Worm (Caenorhabditis elegans) whole organism, L3 larva: ENCODE results near the gene F58E1.13.

Source experiments
- R02D3.7 ChIP-seq: fragments of 150-350 bp; optimal IDR thresholded peaks from 2 replicates; lab custom pipeline; 2014; ENCODE audit warnings: missing biosample characterization, missing genetic modification characterization
- ZK546.5 ChIP-seq: sonication (generic microtip); optimal IDR thresholded peaks from 2 replicates; lab custom pipeline; 2017; ENCODE audit warnings: missing biosample characterization, missing genetic modification characterization
- ama-1 ChIP-seq: fragments of 150-350 bp; optimal IDR thresholded peaks from 2 replicates; lab custom pipeline; 2018
- ceh-16 ChIP-seq: sonication (generic microtip); optimal IDR thresholded peaks from 2 replicates; lab custom pipeline; 2017; ENCODE audit warnings: missing biosample characterization, missing genetic modification characterization
- ceh-28 ChIP-seq: fragments of 150-350 bp; optimal IDR thresholded peaks from 2 replicates; lab custom pipeline; 2014; ENCODE audit warnings: missing biosample characterization, missing genetic modification reagents, missing genetic modification characterization
- ceh-9 ChIP-seq: sonication (generic microtip); optimal IDR thresholded peaks from 2 replicates; lab custom pipeline; 2018; ENCODE audit warnings: missing biosample characterization, missing genetic modification characterization
- daf-12 ChIP-seq: fragments of 150-350 bp; optimal IDR thresholded peaks from 2 replicates; lab custom pipeline; 2014; ENCODE audit warnings: missing biosample characterization, missing genetic modification reagents, missing genetic modification characterization
- egl-27 ChIP-seq: sonication (generic microtip); optimal IDR thresholded peaks from 4 replicates; lab custom pipeline; 2017; ENCODE audit warnings: missing biosample characterization, missing genetic modification reagents, missing genetic modification characterization
- egl-5 ChIP-seq: fragments of 150-350 bp; optimal IDR thresholded peaks from 2 replicates; lab custom pipeline; 2017; ENCODE audit warnings: missing biosample characterization, missing genetic modification reagents, missing genetic modification characterization, inconsistent platforms
- elt-1 ChIP-seq: fragments of 150-350 bp; optimal IDR thresholded peaks from 2 replicates; lab custom pipeline; 2014; ENCODE audit warnings: missing biosample characterization, missing genetic modification characterization
- elt-2 ChIP-seq: sonication (generic microtip); optimal IDR thresholded peaks from 2 replicates; lab custom pipeline; 2016; ENCODE audit warnings: missing genetic modification reagents, mild to moderate bottlenecking, missing genetic modification characterization, missing compliant biosample characterization
- elt-3 ChIP-seq, 3 experiments: fragments of 150-350 bp in 1 of 3; sonication (generic microtip) in 2 of 3; optimal IDR thresholded peaks; 2 replicates in 2 of 3; 4 replicates in 1 of 3; lab custom pipeline; 2014 to 2017; ENCODE audit warnings: missing biosample characterization in 3 of 3, missing genetic modification characterization in 3 of 3
- eor-1 ChIP-seq, 2 experiments: fragments of 150-350 bp; optimal IDR thresholded peaks; 2 replicates each; lab custom pipeline; 2014 to 2018; ENCODE audit warnings: missing biosample characterization in 2 of 2, missing genetic modification characterization in 2 of 2
- fkh-10 ChIP-seq: sonication (generic microtip); optimal IDR thresholded peaks from 2 replicates; lab custom pipeline; 2017; ENCODE audit warnings: missing biosample characterization, missing genetic modification reagents, missing genetic modification characterization
- fkh-2 ChIP-seq: fragments of 150-350 bp; optimal IDR thresholded peaks from 2 replicates; lab custom pipeline; 2014; ENCODE audit warnings: missing biosample characterization, missing genetic modification reagents, missing genetic modification characterization
- fos-1 ChIP-seq: fragments of 150-350 bp; optimal IDR thresholded peaks from 2 replicates; lab custom pipeline; 2014; ENCODE audit warnings: missing biosample characterization, missing genetic modification characterization
- hmg-11 ChIP-seq: sonication (generic microtip); optimal IDR thresholded peaks from 2 replicates; lab custom pipeline; 2016; ENCODE audit warnings: missing genetic modification characterization, missing compliant biosample characterization
- lin-15B ChIP-seq: fragments of 150-350 bp; optimal IDR thresholded peaks from 2 replicates; lab custom pipeline; 2014; ENCODE audit warnings: missing biosample characterization, missing genetic modification characterization
- lin-39 ChIP-seq: fragments of 150-350 bp; optimal IDR thresholded peaks from 2 replicates; lab custom pipeline; 2018; ENCODE audit warnings: missing biosample characterization, missing genetic modification reagents, missing genetic modification characterization
- lsy-12 ChIP-seq: sonication (generic microtip); optimal IDR thresholded peaks from 2 replicates; lab custom pipeline; 2016; ENCODE audit warnings: mild to moderate bottlenecking, missing genetic modification characterization, missing compliant biosample characterization
- nfya-1 ChIP-seq: sonication (generic microtip); optimal IDR thresholded peaks from 2 replicates; lab custom pipeline; 2017; ENCODE audit warnings: missing genetic modification characterization, mild to moderate bottlenecking, missing compliant biosample characterization, antibody characterized with exemption, moderate library complexity; ENCODE audit not compliant: insufficient read depth
- nhr-11 ChIP-seq: fragments of 150-350 bp; optimal IDR thresholded peaks from 2 replicates; lab custom pipeline; 2014; ENCODE audit warnings: missing biosample characterization, missing genetic modification characterization
- nhr-12 ChIP-seq: fragments of 150-350 bp; optimal IDR thresholded peaks from 2 replicates; lab custom pipeline; 2014; ENCODE audit warnings: missing biosample characterization, missing genetic modification characterization
- nhr-23 ChIP-seq: fragments of 150-350 bp; optimal IDR thresholded peaks from 2 replicates; lab custom pipeline; 2014; ENCODE audit warnings: missing biosample characterization, missing genetic modification reagents, missing genetic modification characterization
- nhr-237 ChIP-seq: fragments of 150-350 bp; optimal IDR thresholded peaks from 2 replicates; lab custom pipeline; 2014; ENCODE audit warnings: missing biosample characterization, missing genetic modification characterization
- nhr-25 ChIP-seq: sonication (generic microtip); optimal IDR thresholded peaks from 2 replicates; lab custom pipeline; 2017; ENCODE audit warnings: missing biosample characterization, missing genetic modification characterization
- nhr-28 ChIP-seq: fragments of 150-350 bp; optimal IDR thresholded peaks from 2 replicates; lab custom pipeline; 2014; ENCODE audit warnings: missing biosample characterization, missing genetic modification characterization
- nhr-76 ChIP-seq: fragments of 150-350 bp; sonication (generic microtip); optimal IDR thresholded peaks from 5 replicates; lab custom pipeline; 2014; ENCODE audit warnings: missing biosample characterization, missing genetic modification characterization
- nhr-77 ChIP-seq: fragments of 150-350 bp; optimal IDR thresholded peaks from 2 replicates; lab custom pipeline; 2014; ENCODE audit warnings: missing biosample characterization, missing genetic modification characterization
- pha-4 ChIP-seq: fragments of 150-350 bp; optimal IDR thresholded peaks from 2 replicates; lab custom pipeline; 2014; ENCODE audit warnings: missing biosample characterization, missing genetic modification reagents, missing genetic modification characterization
- pqm-1 ChIP-seq: fragments of 150-350 bp; optimal IDR thresholded peaks from 2 replicates; lab custom pipeline; 2017; ENCODE audit warnings: missing biosample characterization, missing genetic modification characterization, inconsistent platforms
- sea-2 ChIP-seq: fragments of 150-350 bp; sonication (generic microtip); optimal IDR thresholded peaks from 4 replicates; lab custom pipeline; 2014; ENCODE audit warnings: missing biosample characterization, missing genetic modification reagents, missing genetic modification characterization
- skn-1 ChIP-seq: fragments of 150-350 bp; optimal IDR thresholded peaks from 2 replicates; lab custom pipeline; 2014; ENCODE audit warnings: missing biosample characterization, missing genetic modification characterization
- snpc-4 ChIP-seq: fragments of 150-350 bp; optimal IDR thresholded peaks from 2 replicates; lab custom pipeline; 2014; ENCODE audit warnings: missing biosample characterization, missing genetic modification characterization
- tbx-2 ChIP-seq: sonication (generic microtip); optimal IDR thresholded peaks from 2 replicates; lab custom pipeline; 2016; ENCODE audit warnings: mild to moderate bottlenecking, missing genetic modification characterization, missing compliant biosample characterization
- unc-39 ChIP-seq: sonication (generic microtip); optimal IDR thresholded peaks from 4 replicates; lab custom pipeline; 2017; ENCODE audit warnings: missing biosample characterization, missing genetic modification characterization
- unc-62 ChIP-seq: fragments of 150-350 bp; sonication (generic microtip); optimal IDR thresholded peaks from 4 replicates; lab custom pipeline; 2014; ENCODE audit warnings: missing biosample characterization, missing genetic modification reagents, missing genetic modification characterization
- zag-1 ChIP-seq: fragments of 150-350 bp; optimal IDR thresholded peaks from 2 replicates; lab custom pipeline; 2014; ENCODE audit warnings: missing biosample characterization, missing genetic modification characterization
- ztf-11 ChIP-seq: fragments of 150-350 bp; optimal IDR thresholded peaks from 2 replicates; lab custom pipeline; 2014; ENCODE audit warnings: missing biosample characterization, missing genetic modification characterization
- ztf-4 ChIP-seq: fragments of 150-350 bp; optimal IDR thresholded peaks from 2 replicates; lab custom pipeline; 2014; ENCODE audit warnings: missing biosample characterization, missing genetic modification characterization

The F58E1.13 gene

DNA sequence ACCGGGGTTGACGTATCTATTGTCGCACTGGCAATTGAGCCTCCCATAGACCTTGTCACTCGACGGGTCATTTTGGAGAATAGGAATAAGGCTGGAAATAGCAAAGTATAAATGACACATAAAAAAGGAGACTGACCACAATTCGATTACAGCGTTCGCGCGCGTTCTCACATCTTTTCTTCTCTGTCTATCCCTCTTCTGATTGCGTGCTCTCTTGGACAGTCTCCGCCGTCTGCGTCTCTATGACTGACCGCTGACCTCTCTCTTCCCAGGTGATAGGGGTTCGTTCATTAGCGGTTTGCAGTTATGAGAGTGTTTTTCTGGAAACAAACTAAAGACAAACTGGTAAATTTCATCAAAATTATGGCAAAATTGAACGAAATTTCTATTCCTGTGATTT is 40.7 kb upstream of the F58E1.13 start, which contains the start of gene ceh-83:
Gene ceh-83, minus strand, starts transcription at position 181 of the 400 bp plus-strand sequence.
- TF ChIP-seq nhr-77 (tag; lab: Kevin White, UChicago) (no peak), nhr-23 (no peak), nhr-25 (no peak), lsy-12 (tag; lab: Kevin White, UChicago) (no peak), ZK546.5 (tag; lab: Kevin White, UChicago) (no peak), skn-1 (tag; lab: Kevin White, UChicago) (no peak), nhr-12 (no peak), lin-15B (tag; lab: Kevin White, UChicago) (no peak), egl-5 (no peak), nhr-11 (no peak), ceh-28 (tag; lab: Kevin White, UChicago) (no peak), fos-1 (tag; lab: Kevin White, UChicago) (no peak), ztf-11 (no peak), pqm-1 (tag; lab: Kevin White, UChicago) (no peak), elt-3 (tag; optimal IDR thresholded peaks at IDR 0.05; lab: Kevin White, UChicago) (no peak), nfya-1 (tag; lab: Kevin White, UChicago) (no peak), tbx-2 (tag; lab: Kevin White, UChicago) (no peak), lin-39 (tag; lab: Kevin White, UChicago) (no peak), ceh-16 (tag; lab: Kevin White, UChicago) (no peak), ztf-4 (tag; lab: Kevin White, UChicago) (no peak)

DNA sequence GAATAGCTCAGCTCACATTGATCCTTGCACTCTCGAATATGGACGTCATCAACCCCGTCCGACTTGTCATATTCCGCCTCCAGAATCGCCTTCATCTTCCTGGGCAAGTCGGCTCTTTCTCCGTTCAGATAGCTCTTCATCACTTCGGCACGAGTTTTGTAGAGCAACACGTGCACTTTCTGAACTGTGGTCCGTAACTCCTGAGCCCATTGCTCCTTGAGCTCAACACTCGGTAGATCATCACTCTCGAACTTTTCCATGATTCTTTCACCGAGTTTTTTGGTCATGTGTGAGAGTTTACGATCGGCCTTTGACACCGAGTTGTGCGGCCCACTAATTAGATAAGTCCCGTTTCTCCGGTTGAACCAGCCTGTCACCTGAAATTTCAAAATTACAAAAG is 39.5 kb upstream of the F58E1.13 start:
- TF ChIP-seq ceh-28 (tag; lab: Kevin White, UChicago) (no peak), unc-62 (GFP tag; lab: Kevin White, UChicago) (no peak), nfya-1 (tag; lab: Kevin White, UChicago) (no peak), lin-39 (tag; lab: Kevin White, UChicago) (no peak), ceh-9 (no peak), elt-3 (tag; optimal IDR thresholded peaks at IDR 0.05; lab: Kevin White, UChicago) (no peak), skn-1 (tag; lab: Kevin White, UChicago) (no peak), nhr-237 (tag; lab: Kevin White, UChicago) (no peak), ztf-4 (tag; lab: Kevin White, UChicago) (no peak), elt-2 (tag; lab: Kevin White, UChicago) (no peak), fos-1 (tag; lab: Kevin White, UChicago) (no peak), nhr-76 (tag; lab: Kevin White, UChicago) (no peak), eor-1 (tag; optimal IDR thresholded peaks at IDR 0.05; lab: Kevin White, UChicago) (no peak), snpc-4 (tag; lab: Kevin White, UChicago) (no peak), egl-5 (no peak), elt-1 (tag; lab: Kevin White, UChicago) (no peak)
- TF ChIP-seq, all 47 proteins: peak for 0

DNA sequence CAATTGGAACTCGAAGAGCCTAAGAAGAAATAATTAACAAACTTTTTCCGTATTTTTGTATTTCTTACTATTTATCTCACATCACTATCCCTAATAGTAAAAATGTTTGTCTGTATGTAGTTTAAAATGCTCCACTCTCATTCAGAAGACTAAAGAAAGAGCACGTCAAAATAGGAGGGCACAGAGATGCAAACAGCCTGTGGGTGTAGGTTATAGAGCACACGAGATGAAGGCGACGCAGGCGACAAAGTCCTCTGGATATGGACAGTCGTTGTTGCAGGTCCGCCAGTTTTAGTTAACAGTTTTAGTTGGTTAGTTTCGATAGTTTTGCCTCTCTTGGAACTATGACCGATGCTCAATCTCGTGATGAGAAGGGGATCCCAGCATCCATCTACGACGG is 36.3 kb upstream of the F58E1.13 start, which contains the start of gene ceh-82:
Gene ceh-82, plus strand, starts transcription at position 301 of the 400 bp plus-strand sequence.
- no peak for TF ChIP-seq nhr-11
- TF ChIP-seq pqm-1 (tag; lab: Kevin White, UChicago): no peak
- no peak for TF ChIP-seq unc-39 (tag; lab: Kevin White, UChicago)
- no peak for TF ChIP-seq nhr-23
- TF ChIP-seq daf-12: no peak
- no peak for TF ChIP-seq egl-5
- no peak for TF ChIP-seq tbx-2 (tag; lab: Kevin White, UChicago)
- no peak for TF ChIP-seq pha-4 (tag; lab: Kevin White, UChicago)
- TF ChIP-seq nhr-77 (tag; lab: Kevin White, UChicago): no peak
- no peak for TF ChIP-seq sea-2
- no peak for TF ChIP-seq ama-1 (lab: Kevin White, UChicago)
- TF ChIP-seq eor-1 (tag; optimal IDR thresholded peaks at IDR 0.05; lab: Kevin White, UChicago): no peak
- no peak for TF ChIP-seq nhr-237 (tag; lab: Kevin White, UChicago)
- no peak for TF ChIP-seq lin-39 (tag; lab: Kevin White, UChicago)
- TF ChIP-seq fkh-2 (tag; lab: Kevin White, UChicago): no peak
- no peak for TF ChIP-seq R02D3.7
- no peak for TF ChIP-seq elt-1 (tag; lab: Kevin White, UChicago)
- no peak for TF ChIP-seq hmg-11 (tag; lab: Kevin White, UChicago)
- no peak for TF ChIP-seq elt-2 (tag; lab: Kevin White, UChicago)
- TF ChIP-seq lin-15B (tag; lab: Kevin White, UChicago): no peak
- TF ChIP-seq, all 47 proteins: peak for 0

DNA sequence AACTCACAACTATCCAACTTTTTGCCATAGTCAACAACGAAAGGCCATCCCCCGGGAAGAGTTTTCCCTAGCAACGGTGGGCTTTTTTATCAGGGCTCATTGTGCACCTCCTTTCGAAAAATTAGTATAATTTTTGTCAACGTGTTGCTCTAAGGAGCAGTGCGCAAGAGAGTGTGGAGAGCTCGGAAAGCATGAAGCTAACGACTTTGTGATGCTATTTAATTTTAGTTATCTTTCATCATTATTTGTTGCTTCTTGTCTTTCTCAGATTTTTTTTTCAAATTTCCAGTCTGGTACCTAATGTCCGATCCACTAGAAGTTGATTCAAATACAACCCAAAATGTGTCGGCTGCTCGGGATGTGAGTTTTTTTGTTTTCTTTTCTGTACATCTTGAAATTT is 34.4 kb upstream of the F58E1.13 start, which contains the start of gene ceh-81:
Gene ceh-81, plus strand, starts transcription at position 301 of the 400 bp plus-strand sequence.
- no peak for TF ChIP-seq fos-1 (tag; lab: Kevin White, UChicago)
- no peak for TF ChIP-seq nhr-12
- TF ChIP-seq egl-27 (tag; lab: Kevin White, UChicago): no peak
- TF ChIP-seq pha-4 (tag; lab: Kevin White, UChicago): no peak
- no peak for TF ChIP-seq eor-1 (tag; optimal IDR thresholded peaks at IDR 0.05; lab: Kevin White, UChicago)
- TF ChIP-seq ceh-9: no peak
- no peak for TF ChIP-seq unc-39 (tag; lab: Kevin White, UChicago)
- no peak for TF ChIP-seq nhr-28
- TF ChIP-seq unc-62 (GFP tag; lab: Kevin White, UChicago): no peak
- TF ChIP-seq nhr-76 (tag; lab: Kevin White, UChicago): no peak
- no peak for TF ChIP-seq ztf-11
- TF ChIP-seq egl-5: no peak
- no peak for TF ChIP-seq skn-1 (tag; lab: Kevin White, UChicago)
- TF ChIP-seq fkh-2 (tag; lab: Kevin White, UChicago): no peak
- TF ChIP-seq sea-2: no peak
- no peak for TF ChIP-seq fkh-10 (GFP tag; lab: Kevin White, UChicago)
- TF ChIP-seq lsy-12 (tag; lab: Kevin White, UChicago): no peak
- TF ChIP-seq zag-1: no peak
